Comparison of ENCODE assay signal across 2 fruit fly cellular contexts in the genomic region with DNA sequence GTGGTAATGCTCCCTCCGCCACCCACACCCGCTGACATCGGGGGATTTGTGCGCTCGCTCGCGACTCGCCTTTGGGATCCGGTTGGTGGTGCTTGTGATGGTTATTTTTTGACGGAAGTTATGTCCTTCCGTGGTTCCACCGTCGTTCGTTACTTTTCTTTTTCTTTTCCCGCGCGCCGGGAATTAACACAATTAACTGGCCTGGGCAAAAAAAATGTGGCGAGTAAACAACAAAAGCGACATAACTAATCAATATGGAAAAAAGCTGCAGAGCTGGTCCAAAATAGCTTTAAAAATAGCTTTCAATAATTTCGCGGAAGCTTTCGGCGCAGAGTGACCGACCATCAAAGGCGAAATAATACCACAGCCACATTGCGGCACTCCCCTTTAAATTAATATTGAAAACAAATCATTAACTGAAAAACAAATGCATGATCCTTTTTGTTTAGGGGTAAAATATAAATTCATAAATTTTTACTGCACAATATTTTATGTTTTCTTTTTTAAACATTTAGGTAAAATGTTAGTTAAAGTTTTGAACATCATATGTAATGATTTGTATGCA.
TF ChIP-seq lines count a peak whose summit lies in the region.

TSS of gene CG14440 (minus strand) at position 320 of the 565 bp plus-strand sequence.

TF ChIP-seq in whole organism, adult, 20 proteins besides CTCF, POLR2A, EP300 and RAD21 (continued from another document):
- TF ChIP-seq CG7101 (tag; optimal IDR thresholded peaks at IDR 0.05; lab: Kevin White, UChicago) (peak; percentile 1), tj (GFP tag; optimal IDR thresholded peaks at IDR 0.05; lab: Kevin White, UChicago) (peak; percentile 57), cic (GFP tag; optimal IDR thresholded peaks at IDR 0.05; lab: Kevin White, UChicago) (peak; percentile 25)

TF ChIP-seq in whole organism, embryonic, 481 proteins besides CTCF, POLR2A, EP300 and RAD21 (continued from another document and continues in another):
- TF ChIP-seq MESR4 (GFP tag; optimal IDR thresholded peaks at IDR 0.05; lab: Kevin White, UChicago) (peak; percentile 50), nerfin-2 (GFP tag; IDR thresholded peaks at IDR 0.05; lab: Robert Waterston, UW; ENCODE audit: partially characterized antibody) (no peak), az2 (GFP tag; optimal IDR thresholded peaks at IDR 0.05; lab: Kevin White, UChicago) (no peak), CG6683 (GFP tag; optimal IDR thresholded peaks at IDR 0.05; lab: Kevin White, UChicago) (no peak), CG7786 (GFP tag; optimal IDR thresholded peaks at IDR 0.05; lab: Kevin White, UChicago) (no peak), NC2α (GFP tag; optimal IDR thresholded peaks at IDR 0.05; lab: Kevin White, UChicago) (no peak), CG15601 (tag; optimal IDR thresholded peaks at IDR 0.05; lab: Kevin White, UChicago) (peak; percentile 30), Eip74EF (GFP tag; optimal IDR thresholded peaks at IDR 0.05; lab: Kevin White, UChicago) (no peak), CG13296 (GFP tag; optimal IDR thresholded peaks at IDR 0.05; lab: Kevin White, UChicago) (peak; percentile 48), trh (GFP tag; optimal IDR thresholded peaks at IDR 0.05; lab: Kevin White, UChicago) (no peak), abd-A (tag; optimal IDR thresholded peaks at IDR 0.05; lab: Kevin White, UChicago) (peak; percentile 36), shn (GFP tag; optimal IDR thresholded peaks at IDR 0.05; lab: Kevin White, UChicago) (no peak), bowl (GFP tag; IDR thresholded peaks at IDR 0.05; lab: Robert Waterston, UW) (no peak), trem (tag; optimal IDR thresholded peaks at IDR 0.05; lab: Kevin White, UChicago) (no peak), CG11560 (tag; IDR thresholded peaks at IDR 0.05; lab: Robert Waterston, UW) (no peak), gfzf (GFP tag; optimal IDR thresholded peaks at IDR 0.05; lab: Kevin White, UChicago) (peak; percentile 71), CG34224 (GFP tag; IDR thresholded peaks at IDR 0.05; lab: Robert Waterston, UW; ENCODE audit: partially characterized antibody) (peak; percentile 40), Pdp1 (GFP tag; optimal IDR thresholded peaks at IDR 0.05; lab: Kevin White, UChicago) (peak in 1 of 2 experiments; percentile 51), salm (tag; optimal IDR thresholded peaks at IDR 0.05; lab: Kevin White, UChicago) (no peak), CG4854 (GFP tag; optimal IDR thresholded peaks at IDR 0.05; lab: Kevin White, UChicago) (no peak), emc (GFP tag; optimal IDR thresholded peaks at IDR 0.05; lab: Kevin White, UChicago) (no peak), chinmo (GFP tag; IDR thresholded peaks at IDR 0.05; lab: Robert Waterston, UW; ENCODE audit: partially characterized antibody) (no peak), Optix (GFP tag; IDR thresholded peaks at IDR 0.05; lab: Robert Waterston, UW) (no peak), CG2678 (tag; optimal IDR thresholded peaks at IDR 0.05; lab: Kevin White, UChicago) (peak; percentile 23), nom (GFP tag; optimal IDR thresholded peaks at IDR 0.05; lab: Kevin White, UChicago) (peak; percentile 33), MBD-R2 (GFP tag; IDR thresholded peaks at IDR 0.05; lab: Robert Waterston, UW) (peak; percentile 39), CG33213 (GFP tag; optimal IDR thresholded peaks at IDR 0.05; lab: Kevin White, UChicago) (no peak), TFAM (GFP tag; optimal IDR thresholded peaks at IDR 0.05; lab: Kevin White, UChicago) (no peak), Dad (GFP tag; optimal IDR thresholded peaks at IDR 0.05; lab: Kevin White, UChicago) (no peak), CG13287 (GFP tag; IDR thresholded peaks at IDR 0.05; lab: Robert Waterston, UW; ENCODE audit: partially characterized antibody) (peak; percentile 12; the same call in 1 of the 2 replicates), sqz (GFP tag; optimal IDR thresholded peaks at IDR 0.05; lab: Kevin White, UChicago) (peak; percentile 67), klu (GFP tag; IDR thresholded peaks at IDR 0.05; lab: Robert Waterston, UW) (no peak), CG8359 (GFP tag; optimal IDR thresholded peaks at IDR 0.05; lab: Kevin White, UChicago; ENCODE audit: borderline replicate concordance) (no peak), MTF-1 (GFP tag; optimal IDR thresholded peaks at IDR 0.05; lab: Kevin White, UChicago; ENCODE audit: borderline replicate concordance) (no peak), chif (GFP tag; optimal IDR thresholded peaks at IDR 0.05; lab: Kevin White, UChicago) (no peak), CG18619 (GFP tag; optimal IDR thresholded peaks at IDR 0.05; lab: Kevin White, UChicago) (no peak), Awh (GFP tag; IDR thresholded peaks at IDR 0.05; lab: Robert Waterston, UW) (no peak), CG34376 (GFP tag; optimal IDR thresholded peaks at IDR 0.05; lab: Kevin White, UChicago) (peak; percentile 33), stwl (tag; optimal IDR thresholded peaks at IDR 0.05; lab: Kevin White, UChicago) (peak; percentile 28), pzg (GFP tag; optimal IDR thresholded peaks at IDR 0.05; lab: Kevin White, UChicago) (peak; percentile 39), sens (GFP tag; lab: Kevin White, UChicago) (peak; percentile 63), vvl (GFP tag; IDR thresholded peaks at IDR 0.05; lab: Robert Waterston, UW) (0 out of 2 replicates have a peak, but pooled peaks have one; percentile 39), ro (GFP tag; IDR thresholded peaks at IDR 0.05; lab: Robert Waterston, UW) (no peak), CG10267 (tag; optimal IDR thresholded peaks at IDR 0.05; lab: Kevin White, UChicago) (no peak), CrebB (tag; optimal IDR thresholded peaks at IDR 0.05; lab: Kevin White, UChicago) (no peak), dm (GFP tag; optimal IDR thresholded peaks at IDR 0.05; lab: Kevin White, UChicago) (no peak), Sox100B (GFP tag; optimal IDR thresholded peaks at IDR 0.05; lab: Kevin White, UChicago) (no peak), CG6654 (GFP tag; optimal IDR thresholded peaks at IDR 0.05; lab: Kevin White, UChicago) (no peak), CG14965 (GFP tag; optimal IDR thresholded peaks at IDR 0.05; lab: Kevin White, UChicago; ENCODE audit: borderline replicate concordance) (no peak), dysf (GFP tag; IDR thresholded peaks at IDR 0.05; lab: Robert Waterston, UW) (no peak), luna (GFP tag; optimal IDR thresholded peaks at IDR 0.05; lab: Kevin White, UChicago) (no peak), CG9932 (GFP tag; IDR thresholded peaks at IDR 0.05; lab: Robert Waterston, UW) (no peak), Xrp1 (GFP tag; IDR thresholded peaks at IDR 0.05; lab: Robert Waterston, UW) (0 out of 2 replicates have a peak, but pooled peaks have one; percentile 7), CG13894 (tag; optimal IDR thresholded peaks at IDR 0.05; lab: Kevin White, UChicago) (no peak), otp (GFP tag; IDR thresholded peaks at IDR 0.05; lab: Robert Waterston, UW) (0 out of 3 replicates have a peak, but pooled peaks have one; percentile 43), CG9797 (GFP tag; optimal IDR thresholded peaks at IDR 0.05; lab: Kevin White, UChicago) (peak; percentile 35), CG10565 (GFP tag; optimal IDR thresholded peaks at IDR 0.05; lab: Kevin White, UChicago) (no peak), jumu (GFP tag; optimal IDR thresholded peaks at IDR 0.05; lab: Kevin White, UChicago) (no peak), Vsx1 (GFP tag; optimal IDR thresholded peaks at IDR 0.05; lab: Kevin White, UChicago) (peak; percentile 2), Stat92E (GFP tag; optimal IDR thresholded peaks at IDR 0.05; lab: Kevin White, UChicago) (no peak), yki (optimal IDR thresholded peaks at IDR 0.05; lab: Kevin White, UChicago) (no peak), crp (GFP tag; optimal IDR thresholded peaks at IDR 0.05; lab: Kevin White, UChicago) (no peak), CG10366 (GFP tag; IDR thresholded peaks at IDR 0.05; lab: Robert Waterston, UW) (no peak), peb (GFP tag; IDR thresholded peaks at IDR 0.05; lab: Robert Waterston, UW) (no peak), CG14014 (GFP tag; IDR thresholded peaks at IDR 0.05; lab: Robert Waterston, UW) (peak; percentile 33; the same call in 1 of the 2 replicates), exex (tag; optimal IDR thresholded peaks at IDR 0.05; lab: Kevin White, UChicago) (peak; percentile 45), CG12744 (GFP tag; optimal IDR thresholded peaks at IDR 0.05; lab: Kevin White, UChicago) (no peak), Med (GFP tag; lab: Kevin White, UChicago) (peak; percentile 77), seq (GFP tag; IDR thresholded peaks at IDR 0.05; lab: Robert Waterston, UW) (peak; percentile 35; the same call in 1 of the 2 replicates), CG10959 (GFP tag; IDR thresholded peaks at IDR 0.05; lab: Robert Waterston, UW) (no peak), onecut (GFP tag; IDR thresholded peaks at IDR 0.05; lab: Robert Waterston, UW) (peak; percentile 90), CG10147 (GFP tag; optimal IDR thresholded peaks at IDR 0.05; lab: Kevin White, UChicago) (peak; percentile 12), row (GFP tag; IDR thresholded peaks at IDR 0.05; lab: Robert Waterston, UW) (peak; percentile 71), sug (tag; optimal IDR thresholded peaks at IDR 0.05; lab: Kevin White, UChicago) (peak; percentile 5), HmgZ (tag; optimal IDR thresholded peaks at IDR 0.05; lab: Kevin White, UChicago) (peak; percentile 45), ara (GFP tag; IDR thresholded peaks at IDR 0.05; lab: Robert Waterston, UW) (no peak), D (optimal IDR thresholded peaks at IDR 0.05; lab: Kevin White, UChicago) (no peak), D (GFP tag; optimal IDR thresholded peaks at IDR 0.05; lab: Kevin White, UChicago) (no peak), sob (GFP tag; IDR thresholded peaks at IDR 0.05; lab: Robert Waterston, UW) (peak; percentile 18; the same call in 1 of the 2 replicates), crc (GFP tag; optimal IDR thresholded peaks at IDR 0.05; lab: Kevin White, UChicago) (no peak), CG1602 (GFP tag; optimal IDR thresholded peaks at IDR 0.05; lab: Kevin White, UChicago) (no peak), YL-1 (GFP tag; optimal IDR thresholded peaks at IDR 0.05; lab: Kevin White, UChicago) (peak; percentile 54), unc-4 (GFP tag; IDR thresholded peaks at IDR 0.05; lab: Robert Waterston, UW; ENCODE audit: partially characterized antibody) (0 out of 2 replicates have a peak, but pooled peaks have one; percentile 11), Nf-YB (GFP tag; optimal IDR thresholded peaks at IDR 0.05; lab: Kevin White, UChicago) (no peak), CG10431 (GFP tag; optimal IDR thresholded peaks at IDR 0.05; lab: Kevin White, UChicago) (no peak), Elba2 (GFP tag; optimal IDR thresholded peaks at IDR 0.05; lab: Kevin White, UChicago) (no peak), CG15269 (tag; optimal IDR thresholded peaks at IDR 0.05; lab: Kevin White, UChicago) (no peak), Ets97D (GFP tag; optimal IDR thresholded peaks at IDR 0.05; lab: Kevin White, UChicago) (peak; percentile 4), Myb (GFP tag; optimal IDR thresholded peaks at IDR 0.05; lab: Kevin White, UChicago) (peak; percentile 15), CG12236 (GFP tag; optimal IDR thresholded peaks at IDR 0.05; lab: Kevin White, UChicago) (no peak), hkb (optimal IDR thresholded peaks at IDR 0.05; lab: Kevin White, UChicago) (no peak), hkb (GFP tag; IDR thresholded peaks at IDR 0.05; lab: Robert Waterston, UW) (peak; percentile 40; the same call in 1 of the 2 replicates), eve (GFP tag; optimal IDR thresholded peaks at IDR 0.05; lab: Kevin White, UChicago) (no peak), mirr (GFP tag; optimal IDR thresholded peaks at IDR 0.05; lab: Kevin White, UChicago) (peak; percentile 39), CG8281 (tag; optimal IDR thresholded peaks at IDR 0.05; lab: Kevin White, UChicago) (no peak), Dip2 (GFP tag; IDR thresholded peaks at IDR 0.05; lab: Robert Waterston, UW) (no peak), CG12155 (GFP tag; optimal IDR thresholded peaks at IDR 0.05; lab: Kevin White, UChicago) (peak; percentile 81), Jarid2 (GFP tag; optimal IDR thresholded peaks at IDR 0.05; lab: Kevin White, UChicago) (no peak), Fer1 (GFP tag; optimal IDR thresholded peaks at IDR 0.05; lab: Kevin White, UChicago) (peak; percentile 41), CG11504 (tag; optimal IDR thresholded peaks at IDR 0.05; lab: Kevin White, UChicago) (peak; percentile 1), CG30020 (tag; optimal IDR thresholded peaks at IDR 0.05; lab: Kevin White, UChicago) (no peak), tna (GFP tag; IDR thresholded peaks at IDR 0.05; lab: Robert Waterston, UW; ENCODE audit: partially characterized antibody) (0 out of 2 replicates have a peak, but pooled peaks have one; percentile 27), scrt (GFP tag; optimal IDR thresholded peaks at IDR 0.05; lab: Kevin White, UChicago) (no peak), CG15514 (GFP tag; optimal IDR thresholded peaks at IDR 0.05; lab: Kevin White, UChicago) (peak; percentile 37), CG14441 (GFP tag; IDR thresholded peaks at IDR 0.05; lab: Robert Waterston, UW) (0 out of 2 replicates have a peak, but pooled peaks have one; percentile 19), Lhr (GFP tag; optimal IDR thresholded peaks at IDR 0.05; lab: Kevin White, UChicago) (peak; percentile 7), Blimp-1 (GFP tag; optimal IDR thresholded peaks at IDR 0.05; lab: Kevin White, UChicago) (no peak), kni (GFP tag; optimal IDR thresholded peaks at IDR 0.05; lab: Kevin White, UChicago) (peak; percentile 5), wek (GFP tag; optimal IDR thresholded peaks at IDR 0.05; lab: Kevin White, UChicago) (peak; percentile 15), CG4617 (GFP tag; optimal IDR thresholded peaks at IDR 0.05; lab: Kevin White, UChicago; ENCODE audit: borderline replicate concordance) (no peak), ind (GFP tag; optimal IDR thresholded peaks at IDR 0.05; lab: Kevin White, UChicago) (no peak), chn (GFP tag; optimal IDR thresholded peaks at IDR 0.05; lab: Kevin White, UChicago) (no peak), tap (tag; optimal IDR thresholded peaks at IDR 0.05; lab: Kevin White, UChicago) (no peak), fd64A (GFP tag; optimal IDR thresholded peaks at IDR 0.05; lab: Kevin White, UChicago) (no peak), CG17612 (GFP tag; IDR thresholded peaks at IDR 0.05; lab: Robert Waterston, UW) (no peak), bsh (GFP tag; optimal IDR thresholded peaks at IDR 0.05; lab: Kevin White, UChicago) (peak in 1 of 2 experiments; percentile 7), Ravus (GFP tag; IDR thresholded peaks at IDR 0.05; lab: Robert Waterston, UW) (no peak), ERR (GFP tag; optimal IDR thresholded peaks at IDR 0.05; lab: Kevin White, UChicago) (no peak), CG11085 (GFP tag; IDR thresholded peaks at IDR 0.05; lab: Robert Waterston, UW) (no peak), sens-2 (GFP tag; IDR thresholded peaks at IDR 0.05; lab: Robert Waterston, UW) (no peak), NFAT (GFP tag; IDR thresholded peaks at IDR 0.05; lab: Robert Waterston, UW) (peak; percentile 8; the same call in 1 of the 2 replicates), lilli (GFP tag; optimal IDR thresholded peaks at IDR 0.05; lab: Kevin White, UChicago) (no peak)
